Fruit fly (Drosophila melanogaster) whole organism, prepupa: ENCODE measurements around the gene CG14074.
A peak's percentile ranks its signal among the peaks of the same experiment; 100 is the strongest.

ENCODE experiments used
- Blimp-1 ChIP-seq: fragments of 200-800 bp; sonication (Bioruptor generic); optimal IDR thresholded peaks from 3 replicates; lab custom pipeline; 2017; ENCODE audit warnings: missing biosample characterization, missing genetic modification characterization, mild to moderate bottlenecking, moderate library complexity, missing genetic modification reagents
- CG10631 ChIP-seq: fragments of 200-800 bp; sonication (Bioruptor generic); optimal IDR thresholded peaks from 2 replicates; lab custom pipeline; 2016; ENCODE audit warnings: missing biosample characterization, missing genetic modification characterization
- CG10669 ChIP-seq: fragments of 200-800 bp; sonication (Bioruptor generic); optimal IDR thresholded peaks from 3 replicates; lab custom pipeline; 2018; ENCODE audit warnings: missing biosample characterization, mild to moderate bottlenecking, missing genetic modification characterization, moderate library complexity
- CG11762 ChIP-seq: fragments of 200-800 bp; sonication (Bioruptor generic); optimal IDR thresholded peaks from 3 replicates; lab custom pipeline; 2016; ENCODE audit warnings: missing biosample characterization, missing genetic modification characterization; ENCODE audit not compliant: insufficient read depth
- CG11902 ChIP-seq: fragments of 200-800 bp; sonication (Bioruptor generic); optimal IDR thresholded peaks from 3 replicates; lab custom pipeline; 2016; ENCODE audit warnings: missing biosample characterization, missing genetic modification characterization
- CG15336 ChIP-seq: fragments of 200-800 bp; sonication (Bioruptor generic); IDR thresholded peaks from 2 replicates; pipeline ENCODE4 v1.3.6; 2022; ENCODE audit warnings: missing biosample characterization, missing genetic modification characterization
- CG16779 ChIP-seq: fragments of 200-800 bp; sonication (Bioruptor generic); optimal IDR thresholded peaks from 3 replicates; lab custom pipeline; 2017; ENCODE audit warnings: missing biosample characterization, mild to moderate bottlenecking, missing genetic modification characterization
- CG3032 ChIP-seq: fragments of 200-800 bp; optimal IDR thresholded peaks from 2 replicates; lab custom pipeline; 2019; ENCODE audit warnings: missing biosample characterization, mild to moderate bottlenecking, missing genetic modification characterization, moderate library complexity
- CG31627 ChIP-seq: fragments of 200-800 bp; sonication (Bioruptor generic); optimal IDR thresholded peaks from 3 replicates; lab custom pipeline; 2016; ENCODE audit warnings: missing biosample characterization, missing genetic modification characterization
- CG32006 ChIP-seq: fragments of 200-800 bp; sonication (Bioruptor generic); optimal IDR thresholded peaks from 3 replicates; lab custom pipeline; 2017; ENCODE audit warnings: missing biosample characterization, mild to moderate bottlenecking, missing genetic modification characterization
- CG34406 ChIP-seq: fragments of 200-800 bp; sonication (Bioruptor generic); optimal IDR thresholded peaks from 3 replicates; lab custom pipeline; 2016; ENCODE audit warnings: missing biosample characterization, missing genetic modification characterization
- CG4318 ChIP-seq: fragments of 200-800 bp; sonication (Bioruptor generic); optimal IDR thresholded peaks from 3 replicates; lab custom pipeline; 2017; ENCODE audit warnings: missing biosample characterization, mild to moderate bottlenecking, missing genetic modification characterization
- CG6163 ChIP-seq: fragments of 200-800 bp; sonication (Bioruptor generic); IDR thresholded peaks from 3 replicates; pipeline ENCODE4 v1.3.6; 2022; ENCODE audit warnings: missing biosample characterization, missing genetic modification characterization
- CG6854 ChIP-seq: fragments of 200-800 bp; sonication (Bioruptor generic); optimal IDR thresholded peaks from 2 replicates; lab custom pipeline; 2017; ENCODE audit warnings: missing biosample characterization, mild to moderate bottlenecking, missing genetic modification characterization
- CG7368 ChIP-seq: fragments of 200-800 bp; sonication (Bioruptor generic); optimal IDR thresholded peaks from 3 replicates; lab custom pipeline; 2016; ENCODE audit warnings: missing biosample characterization, missing genetic modification characterization
- CG8119 ChIP-seq: fragments of 200-800 bp; sonication (Bioruptor generic); IDR thresholded peaks from 3 replicates; pipeline ENCODE4 v1.3.6; 2022; ENCODE audit warnings: missing biosample characterization, missing genetic modification characterization
- CG8319 ChIP-seq: fragments of 200-800 bp; sonication (Bioruptor generic); optimal IDR thresholded peaks from 3 replicates; lab custom pipeline; 2016; ENCODE audit warnings: missing biosample characterization, missing genetic modification characterization
- CG8632 ChIP-seq: fragments of 200-800 bp; sonication (Bioruptor generic); optimal IDR thresholded peaks from 3 replicates; lab custom pipeline; 2016; ENCODE audit warnings: missing biosample characterization, missing genetic modification characterization
- Eip78C ChIP-seq: fragments of 200-800 bp; sonication (Bioruptor generic); peaks from one replicate; lab custom pipeline; 2016; ENCODE audit warnings: missing biosample characterization, missing genetic modification characterization
- Ets96B ChIP-seq: fragments of 200-800 bp; optimal IDR thresholded peaks from 2 replicates; lab custom pipeline; 2019; ENCODE audit warnings: missing biosample characterization, mild to moderate bottlenecking, missing genetic modification characterization, moderate library complexity
- Gug ChIP-seq: fragments of 200-800 bp; sonication (Bioruptor generic); IDR thresholded peaks from 2 replicates; pipeline ENCODE4 v1.3.6; 2022; ENCODE audit warnings: missing biosample characterization, missing genetic modification characterization
- Hr38 ChIP-seq: sonication (Bioruptor generic); optimal IDR thresholded peaks from 2 replicates; lab custom pipeline; 2016; ENCODE audit warnings: missing biosample characterization, missing genetic modification characterization
- Hr39 ChIP-seq: fragments of 200-800 bp; sonication (Bioruptor generic); optimal IDR thresholded peaks from 2 replicates; lab custom pipeline; 2016; ENCODE audit warnings: missing biosample characterization, missing genetic modification characterization
- Hr4 ChIP-seq: fragments of 200-800 bp; sonication (Bioruptor generic); optimal IDR thresholded peaks from 3 replicates; lab custom pipeline; 2016; ENCODE audit warnings: missing biosample characterization, missing genetic modification characterization
- Lpt ChIP-seq: fragments of 200-800 bp; sonication (Bioruptor generic); optimal IDR thresholded peaks from 3 replicates; lab custom pipeline; 2016; ENCODE audit warnings: missing biosample characterization, missing genetic modification characterization
- OdsH ChIP-seq: fragments of 200-800 bp; sonication (Bioruptor generic); optimal IDR thresholded peaks from 3 replicates; lab custom pipeline; 2016; ENCODE audit warnings: missing biosample characterization, missing genetic modification characterization
- Smox ChIP-seq: fragments of 200-800 bp; sonication (Bioruptor generic); optimal IDR thresholded peaks from 3 replicates; lab custom pipeline; 2016; ENCODE audit warnings: missing biosample characterization, missing genetic modification characterization
- Sox14 ChIP-seq: fragments of 200-800 bp; sonication (Bioruptor generic); optimal IDR thresholded peaks from 3 replicates; lab custom pipeline; 2016; ENCODE audit warnings: missing biosample characterization, missing genetic modification characterization
- achi ChIP-seq: fragments of 200-800 bp; sonication (Bioruptor generic); optimal IDR thresholded peaks from 3 replicates; lab custom pipeline; 2016; ENCODE audit warnings: missing biosample characterization, missing genetic modification characterization
- acj6 ChIP-seq: fragments of 200-800 bp; sonication (Bioruptor generic); optimal IDR thresholded peaks from 3 replicates; lab custom pipeline; 2016; ENCODE audit warnings: missing biosample characterization, missing genetic modification characterization
- cyc ChIP-seq: fragments of 200-800 bp; sonication (Bioruptor generic); optimal IDR thresholded peaks from 3 replicates; lab custom pipeline; 2016; ENCODE audit warnings: missing biosample characterization, missing genetic modification characterization
- dac ChIP-seq: fragments of 200-800 bp; sonication (Bioruptor generic); optimal IDR thresholded peaks from 2 replicates; lab custom pipeline; 2017; ENCODE audit warnings: missing biosample characterization, mild to moderate bottlenecking, missing genetic modification characterization
- dsx ChIP-seq: fragments of 200-800 bp; optimal IDR thresholded peaks from 3 replicates; lab custom pipeline; 2019; ENCODE audit warnings: missing biosample characterization, mild to moderate bottlenecking, missing genetic modification characterization, moderate library complexity; ENCODE audit not compliant: poor library complexity, severe bottlenecking
- eg ChIP-seq: fragments of 200-800 bp; sonication (Bioruptor generic); IDR thresholded peaks from 3 replicates; pipeline ENCODE4 v1.3.6; 2022; ENCODE audit warnings: missing biosample characterization, missing genetic modification characterization
- esn ChIP-seq: fragments of 200-800 bp; sonication (Bioruptor generic); optimal IDR thresholded peaks from 2 replicates; lab custom pipeline; 2016; ENCODE audit warnings: missing biosample characterization, mild to moderate bottlenecking, missing genetic modification characterization, moderate library complexity
- fd59A ChIP-seq: fragments of 200-800 bp; sonication (Bioruptor generic); optimal IDR thresholded peaks from 2 replicates; lab custom pipeline; 2017; ENCODE audit warnings: missing biosample characterization, mild to moderate bottlenecking, missing genetic modification characterization, missing genetic modification reagents
- fd85E ChIP-seq: fragments of 200-800 bp; sonication (Bioruptor generic); optimal IDR thresholded peaks from 3 replicates; lab custom pipeline; 2016; ENCODE audit warnings: missing biosample characterization, missing genetic modification characterization
- fkh ChIP-seq: fragments of 200-800 bp; sonication (Bioruptor generic); optimal IDR thresholded peaks from 3 replicates; lab custom pipeline; 2017; ENCODE audit warnings: missing biosample characterization, mild to moderate bottlenecking, missing genetic modification characterization, moderate library complexity
- lz ChIP-seq: fragments of 200-800 bp; sonication (Bioruptor generic); optimal IDR thresholded peaks from 3 replicates; lab custom pipeline; 2016; ENCODE audit warnings: missing biosample characterization, missing genetic modification characterization
- net ChIP-seq: fragments of 200-800 bp; sonication (Bioruptor generic); optimal IDR thresholded peaks from 3 replicates; lab custom pipeline; 2016; ENCODE audit warnings: missing biosample characterization, missing genetic modification characterization
- pdm3 ChIP-seq: fragments of 200-800 bp; sonication (Bioruptor generic); optimal IDR thresholded peaks from 3 replicates; lab custom pipeline; 2016; ENCODE audit warnings: missing biosample characterization, missing genetic modification characterization
- salr ChIP-seq, 2 experiments: fragments of 200-800 bp; sonication (Bioruptor generic); optimal IDR thresholded peaks; 3 replicates each; lab custom pipeline; 2016 to 2018; ENCODE audit warnings: missing biosample characterization in 2 of 2, missing genetic modification characterization in 2 of 2, mild to moderate bottlenecking in 1 of 2
- spab ChIP-seq: fragments of 200-800 bp; sonication (Bioruptor generic); optimal IDR thresholded peaks from 2 replicates; lab custom pipeline; 2017; ENCODE audit warnings: missing biosample characterization, mild to moderate bottlenecking, missing genetic modification characterization, missing genetic modification reagents
- ss ChIP-seq, 2 experiments: fragments of 200-800 bp; sonication (Bioruptor generic); optimal IDR thresholded peaks; 2 replicates in 1 of 2; 3 replicates in 1 of 2; lab custom pipeline; 2017 to 2018; ENCODE audit warnings: mild to moderate bottlenecking in 2 of 2, missing biosample characterization in 2 of 2, missing genetic modification characterization in 2 of 2, moderate library complexity in 1 of 2
- svp ChIP-seq: fragments of 200-800 bp; sonication (Bioruptor generic); peaks from one replicate; lab custom pipeline; 2016; ENCODE audit warnings: missing biosample characterization, missing genetic modification characterization
- topi ChIP-seq: fragments of 200-800 bp; sonication (Bioruptor generic); optimal IDR thresholded peaks from 3 replicates; lab custom pipeline; 2016; ENCODE audit warnings: missing biosample characterization, missing genetic modification characterization
- vri ChIP-seq: fragments of 200-800 bp; sonication (Bioruptor generic); optimal IDR thresholded peaks from 3 replicates; lab custom pipeline; 2016; ENCODE audit warnings: missing biosample characterization, mild to moderate bottlenecking, missing genetic modification characterization

CG14074 gene

DNA sequence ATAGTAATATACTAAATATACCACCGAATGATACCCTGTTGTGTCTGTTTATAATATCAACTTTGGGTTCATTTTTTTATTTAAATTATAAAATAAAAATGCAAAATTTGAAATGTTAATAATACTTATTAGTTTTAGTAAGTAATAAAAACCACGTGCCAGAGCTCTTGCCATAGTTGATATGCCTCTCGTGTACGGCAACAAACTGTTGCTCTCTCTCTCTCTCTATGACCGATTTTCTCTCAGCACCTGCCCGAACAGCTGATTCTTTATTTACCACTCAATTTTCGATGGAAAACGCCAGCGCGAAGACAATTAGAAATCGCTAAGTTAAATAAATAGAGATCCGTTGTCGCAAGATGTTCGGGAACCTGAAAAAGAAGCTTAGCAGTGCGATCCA is 1.5 kb downstream of the CG14074 start, which contains the start of gene Dysb (continued):
- TF ChIP-seq OdsH (GFP tag; lab: Kevin White, UChicago) (peak; percentile 84), Gug (GFP tag; lab: Robert Waterston, UW) (peak; percentile 62), dsx (peak; percentile 72), spab (GFP tag; lab: Kevin White, UChicago) (peak; percentile 62), CG6163 (GFP tag; lab: Robert Waterston, UW) (peak; percentile 91), dac (no peak), achi (peak; percentile 85), Hr38 (no peak), CG32006 (GFP tag; lab: Kevin White, UChicago) (no peak), CG4318 (GFP tag; lab: Kevin White, UChicago) (no peak)

dm6 chr3L:18869035-18869826 is 3.2 kb downstream of the CG14074 start, which contains the start of gene Grx1:
Grx1 (plus strand) TSS chr3L:18869230.
- TF ChIP-seq CG31627 (GFP tag; lab: Kevin White, UChicago) (peak; percentile 36), CG6854 (no peak), acj6 (peak; percentile 58), fd85E (GFP tag; lab: Kevin White, UChicago) (no peak), CG6163 (GFP tag; lab: Robert Waterston, UW) (peak; percentile 66), achi (peak; percentile 87), topi (GFP tag; lab: Kevin White, UChicago) (peak; percentile 40), Lpt (GFP tag; lab: Kevin White, UChicago) (peak; percentile 48), Hr4 (peak; percentile 63), Gug (GFP tag; lab: Robert Waterston, UW) (0 out of 2 replicates have a peak, but pooled peaks have one; percentile 17), OdsH (GFP tag; lab: Kevin White, UChicago) (peak; percentile 64), Hr39 (GFP tag; lab: Kevin White, UChicago) (peak; percentile 56), CG8319 (peak; percentile 9), CG4318 (GFP tag; lab: Kevin White, UChicago) (no peak), vri (peak; percentile 61), Eip78C (GFP tag; lab: Kevin White, UChicago) (peak; percentile 81), Blimp-1 (GFP tag; lab: Kevin White, UChicago) (peak; percentile 68), ss (GFP tag; optimal IDR thresholded peaks at IDR 0.05; lab: Kevin White, UChicago) (no peak), dsx (peak; percentile 64), CG8632 (GFP tag; lab: Kevin White, UChicago) (peak; percentile 47), Sox14 (GFP tag; lab: Kevin White, UChicago) (peak; percentile 47), CG8119 (GFP tag; lab: Robert Waterston, UW) (no peak), lz (GFP tag; lab: Kevin White, UChicago) (peak; percentile 70), CG3032 (tag; lab: Kevin White, UChicago) (peak; percentile 34), CG7368 (GFP tag; lab: Kevin White, UChicago) (no peak), esn (GFP tag; lab: Kevin White, UChicago) (peak; percentile 62), CG32006 (GFP tag; lab: Kevin White, UChicago) (peak; percentile 46), fkh (GFP tag; lab: Kevin White, UChicago) (peak; percentile 84), Ets96B (tag; lab: Kevin White, UChicago) (peak; percentile 43), cyc (peak; percentile 48), CG16779 (tag; lab: Kevin White, UChicago) (no peak), CG11902 (GFP tag; lab: Kevin White, UChicago) (peak; percentile 26), CG11762 (GFP tag; lab: Kevin White, UChicago) (no peak), pdm3 (GFP tag; lab: Kevin White, UChicago) (peak; percentile 76), fd59A (no peak), CG34406 (GFP tag; lab: Kevin White, UChicago) (peak; percentile 48), CG10669 (GFP tag; lab: Kevin White, UChicago) (peak; percentile 41), CG15336 (GFP tag; lab: Robert Waterston, UW) (peak; percentile 26; the same call in 1 of the 2 replicates), CG10631 (GFP tag; lab: Kevin White, UChicago) (peak; percentile 50), net (GFP tag; lab: Kevin White, UChicago) (peak; percentile 58), Smox (peak; percentile 74), svp (GFP tag; lab: Kevin White, UChicago) (peak; percentile 64), salr (GFP tag; optimal IDR thresholded peaks at IDR 0.05; lab: Kevin White, UChicago) (peak in 1 of 2 experiments; percentile 9), eg (GFP tag; lab: Robert Waterston, UW) (peak; percentile 49; the same call in 2 of the 3 replicates)
